Fruit fly (Drosophila melanogaster): ENCODE measurements around the gene Cyp4c3.

Gene Cyp4c3

dm6 chr3R:30918872-30919271, 25.0 kb downstream of the Cyp4c3 start (continued):
- TF ChIP-seq vfl (GFP tag; optimal IDR thresholded peaks at IDR 0.05), result no peak
- no peak for TF ChIP-seq CG1024 (GFP tag; IDR thresholded peaks at IDR 0.05)
- TF ChIP-seq Dad (GFP tag; optimal IDR thresholded peaks at IDR 0.05), result no peak
- TF ChIP-seq CG2120 (GFP tag; optimal IDR thresholded peaks at IDR 0.05), result no peak
- TF ChIP-seq esg (GFP tag; conservative IDR thresholded peaks at IDR 0.05), result no peak
- TF ChIP-seq CG12744 (GFP tag; optimal IDR thresholded peaks at IDR 0.05), result no peak
- no peak for TF ChIP-seq CG13775 (GFP tag; optimal IDR thresholded peaks at IDR 0.05)
- TF ChIP-seq jigr1 (GFP tag; IDR thresholded peaks at IDR 0.05), result no peak
- no peak for TF ChIP-seq NfI (GFP tag; optimal IDR thresholded peaks at IDR 0.05)
- peak; percentile 38 for TF ChIP-seq Sox100B (GFP tag; optimal IDR thresholded peaks at IDR 0.05)
- no peak for TF ChIP-seq Hr39 (optimal IDR thresholded peaks at IDR 0.05)
- TF ChIP-seq BEAF-32 (GFP tag; optimal IDR thresholded peaks at IDR 0.05), result no peak
- TF ChIP-seq CG1792 (GFP tag; optimal IDR thresholded peaks at IDR 0.05), result no peak
- TF ChIP-seq CG1603 (tag; optimal IDR thresholded peaks at IDR 0.05), result peak; percentile 38
- TF ChIP-seq CG7556 (GFP tag; optimal IDR thresholded peaks at IDR 0.05), result peak; percentile 13
- TF ChIP-seq Dp (GFP tag; optimal IDR thresholded peaks at IDR 0.05), result no peak
- TF ChIP-seq peb (GFP tag; IDR thresholded peaks at IDR 0.05), result no peak
- TF ChIP-seq Scr (GFP tag; IDR thresholded peaks at IDR 0.05; ENCODE audit: partially characterized antibody), result no peak
- TF ChIP-seq CG7839 (tag; optimal IDR thresholded peaks at IDR 0.05), result no peak
- no peak for TF ChIP-seq pnt (GFP tag; optimal IDR thresholded peaks at IDR 0.05)
- TF ChIP-seq Pdp1 (GFP tag; optimal IDR thresholded peaks at IDR 0.05), result peak in 1 of 2 experiments; percentile 6
- TF ChIP-seq chif (GFP tag; optimal IDR thresholded peaks at IDR 0.05), result no peak
- TF ChIP-seq CG5953 (GFP tag; IDR thresholded peaks at IDR 0.05), result no peak
- TF ChIP-seq dpn (GFP tag; optimal IDR thresholded peaks at IDR 0.05), result no peak
- TF ChIP-seq dan (GFP tag; IDR thresholded peaks at IDR 0.05), result no peak
- peak; percentile 26 for TF ChIP-seq Sox102F (GFP tag; optimal IDR thresholded peaks at IDR 0.05)
- TF ChIP-seq CG18476 (GFP tag; optimal IDR thresholded peaks at IDR 0.05), result no peak
- TF ChIP-seq CG16815 (GFP tag; optimal IDR thresholded peaks at IDR 0.05), result no peak
- TF ChIP-seq wor (GFP tag; IDR thresholded peaks at IDR 0.05), result no peak
- TF ChIP-seq CG2889 (GFP tag; IDR thresholded peaks at IDR 0.05), result no peak
- no peak for TF ChIP-seq CG10274 (GFP tag; optimal IDR thresholded peaks at IDR 0.05)
- TF ChIP-seq CG10209 (GFP tag; optimal IDR thresholded peaks at IDR 0.05), result peak; percentile 49
- no peak for TF ChIP-seq bbx (GFP tag; IDR thresholded peaks at IDR 0.05; ENCODE audit: partially characterized antibody)
- TF ChIP-seq cg (GFP tag; optimal IDR thresholded peaks at IDR 0.05), result no peak
- no peak for TF ChIP-seq Sin3A (optimal IDR thresholded peaks at IDR 0.05)
- TF ChIP-seq maf-S (GFP tag; optimal IDR thresholded peaks at IDR 0.05), result no peak
- TF ChIP-seq grau (tag; optimal IDR thresholded peaks at IDR 0.05), result peak; percentile 11
- TF ChIP-seq CG31388 (GFP tag; optimal IDR thresholded peaks at IDR 0.05), result no peak
- TF ChIP-seq Dip3 (GFP tag; optimal IDR thresholded peaks at IDR 0.05), result no peak
- peak; percentile 58 for TF ChIP-seq CG8924 (tag; optimal IDR thresholded peaks at IDR 0.05)
- no peak for TF ChIP-seq CG13624 (GFP tag; optimal IDR thresholded peaks at IDR 0.05)
- TF ChIP-seq CG14014 (GFP tag; IDR thresholded peaks at IDR 0.05), result no peak
- peak; percentile 1 for TF ChIP-seq CG10267 (tag; optimal IDR thresholded peaks at IDR 0.05)
- no peak for TF ChIP-seq CG9437 (GFP tag; optimal IDR thresholded peaks at IDR 0.05)
- TF ChIP-seq hth (optimal IDR thresholded peaks at IDR 0.05), result no peak
- TF ChIP-seq Ets65A (GFP tag), result no peak
- TF ChIP-seq Atf-2 (GFP tag; optimal IDR thresholded peaks at IDR 0.05), result no peak
- TF ChIP-seq Asciz (GFP tag; optimal IDR thresholded peaks at IDR 0.05), result peak; percentile 51
- no peak for TF ChIP-seq ttk (GFP tag; IDR thresholded peaks at IDR 0.05)
- TF ChIP-seq Usf (GFP tag; optimal IDR thresholded peaks at IDR 0.05), result no peak
- TF ChIP-seq Fer2 (tag; optimal IDR thresholded peaks at IDR 0.05), result no peak
- no peak for TF ChIP-seq tio (GFP tag; optimal IDR thresholded peaks at IDR 0.05)
- peak; percentile 47 for TF ChIP-seq CG17568 (GFP tag; optimal IDR thresholded peaks at IDR 0.05)
